Worm (Caenorhabditis elegans) whole organism, mixed stage, embryonic: ENCODE data around the gene mett-10.

ENCODE experiments used
- M03D4.4 ChIP-seq: sonication (generic microtip); optimal IDR thresholded peaks from 2 replicates; lab custom pipeline; 2017; ENCODE audit warnings: mild to moderate bottlenecking, missing genetic modification characterization, missing compliant biosample characterization
- blmp-1 ChIP-seq: fragments of 150-350 bp; optimal IDR thresholded peaks from 2 replicates; lab custom pipeline; 2014; ENCODE audit warnings: missing biosample characterization, missing genetic modification characterization
- ceh-43 ChIP-seq: fragments of 200-800 bp; sonication (Bioruptor generic); optimal IDR thresholded peaks from 2 replicates; lab custom pipeline; 2018; ENCODE audit warnings: mild to moderate bottlenecking, missing genetic modification characterization, moderate library complexity, missing compliant biosample characterization
- ceh-83 ChIP-seq: fragments of 200-800 bp; sonication (Bioruptor generic); optimal IDR thresholded peaks from 2 replicates; lab custom pipeline; 2018; ENCODE audit warnings: mild to moderate bottlenecking, missing genetic modification characterization, missing compliant biosample characterization
- ces-1 ChIP-seq: fragments of 150-350 bp; optimal IDR thresholded peaks from 2 replicates; lab custom pipeline; 2014; ENCODE audit warnings: missing biosample characterization, missing genetic modification reagents, missing genetic modification characterization
- cnd-1 ChIP-seq: fragments of 200-800 bp; sonication (Bioruptor generic); optimal IDR thresholded peaks from 2 replicates; lab custom pipeline; 2018; ENCODE audit warnings: mild to moderate bottlenecking, missing genetic modification characterization, missing compliant biosample characterization
- elt-1 ChIP-seq: sonication (generic microtip); optimal IDR thresholded peaks from 2 replicates; lab custom pipeline; 2017; ENCODE audit warnings: missing genetic modification characterization, mild to moderate bottlenecking, missing compliant biosample characterization, antibody characterized with exemption, moderate library complexity, borderline replicate concordance; ENCODE audit not compliant: insufficient read depth
- elt-3 ChIP-seq: fragments of 150-350 bp; optimal IDR thresholded peaks from 2 replicates; lab custom pipeline; 2014; ENCODE audit warnings: missing biosample characterization, missing genetic modification characterization
- flh-1 ChIP-seq: fragments of 200-800 bp; sonication (Bioruptor generic); optimal IDR thresholded peaks from 2 replicates; lab custom pipeline; 2018; ENCODE audit warnings: mild to moderate bottlenecking, missing genetic modification characterization, moderate library complexity, missing compliant biosample characterization
- ham-2 ChIP-seq: fragments of 200-800 bp; sonication (Bioruptor generic); optimal IDR thresholded peaks from 2 replicates; lab custom pipeline; 2018; ENCODE audit warnings: mild to moderate bottlenecking, missing genetic modification characterization, missing compliant biosample characterization
- hlh-1 ChIP-seq: fragments of 150-350 bp; optimal IDR thresholded peaks from 2 replicates; lab custom pipeline; 2014; ENCODE audit warnings: missing biosample characterization, missing genetic modification reagents, missing genetic modification characterization
- lin-13 ChIP-seq: fragments of 150-350 bp; optimal IDR thresholded peaks from 2 replicates; lab custom pipeline; 2014; ENCODE audit warnings: missing biosample characterization, missing genetic modification characterization
- lsy-2 ChIP-seq: fragments of 150-350 bp; optimal IDR thresholded peaks from 2 replicates; lab custom pipeline; 2014; ENCODE audit warnings: missing biosample characterization, missing genetic modification characterization
- mab-5 ChIP-seq: fragments of 150-350 bp; optimal IDR thresholded peaks from 2 replicates; lab custom pipeline; 2014; ENCODE audit warnings: missing biosample characterization, missing genetic modification characterization
- mep-1 ChIP-seq: fragments of 150-350 bp; optimal IDR thresholded peaks from 2 replicates; lab custom pipeline; 2017; ENCODE audit warnings: missing biosample characterization, missing genetic modification reagents, missing genetic modification characterization, inconsistent platforms
- mls-2 ChIP-seq: sonication (generic microtip); optimal IDR thresholded peaks from 2 replicates; lab custom pipeline; 2016; ENCODE audit warnings: mild to moderate bottlenecking, missing genetic modification characterization, moderate library complexity, missing compliant biosample characterization
- nhr-12 ChIP-seq: fragments of 150-350 bp; optimal IDR thresholded peaks from 2 replicates; lab custom pipeline; 2014; ENCODE audit warnings: missing biosample characterization, missing genetic modification characterization
- nhr-2 ChIP-seq: fragments of 150-350 bp; optimal IDR thresholded peaks from 2 replicates; lab custom pipeline; 2014; ENCODE audit warnings: missing biosample characterization, missing genetic modification characterization
- nhr-237 ChIP-seq: fragments of 150-350 bp; optimal IDR thresholded peaks from 2 replicates; lab custom pipeline; 2014; ENCODE audit warnings: missing biosample characterization, missing genetic modification characterization
- nhr-76 ChIP-seq: sonication (generic microtip); optimal IDR thresholded peaks from 2 replicates; lab custom pipeline; 2017; ENCODE audit warnings: missing biosample characterization, missing genetic modification characterization
- pha-4 ChIP-seq: fragments of 150-350 bp; optimal IDR thresholded peaks from 2 replicates; lab custom pipeline; 2018; ENCODE audit warnings: missing biosample characterization, missing genetic modification reagents, missing genetic modification characterization
- sem-2 ChIP-seq: fragments of 200-800 bp; sonication (Bioruptor generic); optimal IDR thresholded peaks from 2 replicates; lab custom pipeline; 2018; ENCODE audit warnings: mild to moderate bottlenecking, missing genetic modification characterization, missing compliant biosample characterization
- sptf-1 ChIP-seq: sonication (generic microtip); optimal IDR thresholded peaks from 2 replicates; lab custom pipeline; 2017; ENCODE audit warnings: mild to moderate bottlenecking, missing genetic modification characterization, moderate library complexity, missing compliant biosample characterization
- unc-120 ChIP-seq: sonication (generic microtip); optimal IDR thresholded peaks from 2 replicates; lab custom pipeline; 2017; ENCODE audit warnings: missing genetic modification characterization, missing compliant biosample characterization; ENCODE audit not compliant: poor library complexity, severe bottlenecking
- unc-39 ChIP-seq: fragments of 150-350 bp; optimal IDR thresholded peaks from 2 replicates; lab custom pipeline; 2014; ENCODE audit warnings: missing biosample characterization, missing genetic modification characterization
- unc-62 ChIP-seq: fragments of 150-350 bp; optimal IDR thresholded peaks from 2 replicates; lab custom pipeline; 2014; ENCODE audit warnings: missing biosample characterization, missing genetic modification reagents, missing genetic modification characterization
- zip-8 ChIP-seq: fragments of 150-350 bp; optimal IDR thresholded peaks from 2 replicates; lab custom pipeline; 2014; ENCODE audit warnings: missing biosample characterization, missing genetic modification characterization

The mett-10 gene

ce11 chrIII:10154993-10155392 lies 40.2 kb downstream of the mett-10 start:
- TF ChIP-seq pha-4 (tag; lab: Kevin White, UChicago) (no peak), nhr-76 (tag; lab: Kevin White, UChicago) (no peak), blmp-1 (tag; lab: Kevin White, UChicago) (no peak), mab-5 (tag; lab: Kevin White, UChicago) (no peak), zip-8 (no peak), mls-2 (tag; lab: Kevin White, UChicago) (no peak), unc-62 (GFP tag; lab: Kevin White, UChicago) (no peak), flh-1 (GFP tag; lab: Kevin White, UChicago) (no peak), ham-2 (GFP tag; lab: Kevin White, UChicago) (no peak), nhr-237 (tag; lab: Kevin White, UChicago) (no peak), lsy-2 (no peak), elt-1 (tag; lab: Kevin White, UChicago) (no peak), cnd-1 (tag; lab: Kevin White, UChicago) (no peak), ceh-43 (GFP tag; lab: Kevin White, UChicago) (no peak), nhr-2 (tag; lab: Kevin White, UChicago) (no peak), hlh-1 (no peak)

ce11 chrIII:10156269-10156668 lies 41.4 kb downstream of the mett-10 start:
- TF ChIP-seq cnd-1 (tag; lab: Kevin White, UChicago) (no peak), elt-3 (tag; lab: Kevin White, UChicago) (no peak), lsy-2 (no peak), nhr-12 (no peak), nhr-237 (tag; lab: Kevin White, UChicago) (no peak), unc-62 (GFP tag; lab: Kevin White, UChicago) (no peak), pha-4 (tag; lab: Kevin White, UChicago) (no peak), sptf-1 (tag; lab: Kevin White, UChicago) (no peak), M03D4.4 (tag; lab: Kevin White, UChicago) (no peak), ces-1 (GFP tag; lab: Kevin White, UChicago) (no peak), mep-1 (no peak)
- TF ChIP-seq, all 35 proteins: peak for 0

ce11 chrIII:10160385-10160784 lies 45.5 kb downstream of the mett-10 start, which contains the start of the genes K08E5.5 and mua-3:
Gene K08E5.5, minus strand, starts transcription at chrIII:10160485.
Gene mua-3, plus strand, starts transcription at chrIII:10160697.
- no peak for TF ChIP-seq unc-120
- TF ChIP-seq unc-39 (tag; lab: Kevin White, UChicago): no peak
- TF ChIP-seq mls-2 (tag; lab: Kevin White, UChicago): no peak
- TF ChIP-seq ceh-83 (GFP tag; lab: Kevin White, UChicago): no peak
- TF ChIP-seq lin-13: no peak
- TF ChIP-seq nhr-12: no peak
- TF ChIP-seq zip-8: no peak
- TF ChIP-seq hlh-1: no peak
- no peak for TF ChIP-seq ces-1 (GFP tag; lab: Kevin White, UChicago)
- TF ChIP-seq sem-2: no peak
- no peak for TF ChIP-seq mab-5 (tag; lab: Kevin White, UChicago)
- TF ChIP-seq flh-1 (GFP tag; lab: Kevin White, UChicago): no peak
- TF ChIP-seq ham-2 (GFP tag; lab: Kevin White, UChicago): no peak
